Worm (Caenorhabditis elegans) whole organism, young adult: ENCODE data around the gene far-8.

ENCODE experiments used
- B0035.1 ChIP-seq: sonication (generic microtip); optimal IDR thresholded peaks from 2 replicates; lab custom pipeline; 2016; ENCODE audit warnings: missing genetic modification characterization, mild to moderate bottlenecking, missing compliant biosample characterization, missing genotype, missing genetic modification reagents
- B0336.3 ChIP-seq: fragments of 200-800 bp; sonication (Bioruptor generic); IDR thresholded peaks from 2 replicates; pipeline ENCODE4 v1.3.6; 2022; ENCODE audit warnings: missing genetic modification characterization, missing compliant biosample characterization
- F49E8.2 ChIP-seq: sonication (generic microtip); optimal IDR thresholded peaks from 3 replicates; lab custom pipeline; 2017; ENCODE audit warnings: missing genetic modification characterization, mild to moderate bottlenecking, missing compliant biosample characterization, antibody characterized with exemption, moderate library complexity; ENCODE audit not compliant: insufficient read depth
- K11D2.4 ChIP-seq: fragments of 200-800 bp; sonication (Bioruptor generic); IDR thresholded peaks from 2 replicates; pipeline ENCODE4 v1.3.6; 2022; ENCODE audit warnings: missing genetic modification reagents, missing genetic modification characterization, missing compliant biosample characterization
- T07F8.4 ChIP-seq: sonication (generic microtip); optimal IDR thresholded peaks from 2 replicates; lab custom pipeline; 2016; ENCODE audit warnings: mild to moderate bottlenecking, missing genetic modification characterization, moderate library complexity, missing compliant biosample characterization
- Y53F4B.3 ChIP-seq: fragments of 200-800 bp; sonication (Bioruptor generic); IDR thresholded peaks from 2 replicates; pipeline ENCODE4 v1.3.6; 2022; ENCODE audit warnings: missing genetic modification reagents, missing genetic modification characterization, missing compliant biosample characterization
- Y53G8AR.9 ChIP-seq: fragments of 200-800 bp; sonication (Bioruptor generic); conservative IDR thresholded peaks from 2 replicates; pipeline ENCODE4 v1.3.6; 2022; ENCODE audit warnings: missing genetic modification reagents, missing genetic modification characterization, missing compliant biosample characterization
- Y79H2A.3 ChIP-seq: fragments of 200-800 bp; sonication (Bioruptor generic); conservative IDR thresholded peaks from 2 replicates; pipeline ENCODE4 v1.3.6; 2022; ENCODE audit warnings: missing genetic modification reagents, missing genetic modification characterization, missing compliant biosample characterization
- Y95B8A.8 ChIP-seq: fragments of 200-800 bp; sonication (Bioruptor generic); IDR thresholded peaks from 2 replicates; pipeline ENCODE4 v1.3.6; 2022; ENCODE audit warnings: missing genetic modification reagents, missing genetic modification characterization, missing compliant biosample characterization
- ZK185.1 ChIP-seq: sonication (generic microtip); optimal IDR thresholded peaks from 2 replicates; lab custom pipeline; 2016; ENCODE audit warnings: mild to moderate bottlenecking, missing genetic modification characterization, missing compliant biosample characterization; ENCODE audit not compliant: poor library complexity, severe bottlenecking
- ama-1 ChIP-seq, 3 experiments: fragments of 150-350 bp in 1 of 3; sonication (generic microtip) in 2 of 3; optimal IDR thresholded peaks; 2 replicates each; lab custom pipeline; 2014 to 2018; ENCODE audit warnings: missing biosample characterization in 2 of 3, missing genetic modification characterization in 2 of 3, missing genetic modification reagents in 2 of 3
- athp-1 ChIP-seq: sonication (generic microtip); optimal IDR thresholded peaks from 2 replicates; lab custom pipeline; 2017; ENCODE audit warnings: mild to moderate bottlenecking, missing genetic modification characterization, missing compliant biosample characterization
- attf-5 ChIP-seq: fragments of 200-800 bp; sonication (Bioruptor generic); optimal IDR thresholded peaks from 2 replicates; lab custom pipeline; 2018; ENCODE audit warnings: mild to moderate bottlenecking, missing genetic modification characterization, missing compliant biosample characterization
- attf-6 ChIP-seq: fragments of 200-800 bp; sonication (Bioruptor generic); IDR thresholded peaks from 2 replicates; pipeline ENCODE4 v1.3.6; 2022; ENCODE audit warnings: missing genetic modification reagents, missing genetic modification characterization, missing compliant biosample characterization
- cebp-1 ChIP-seq, 2 experiments: fragments of 200-800 bp in 1 of 2; sonication (Bioruptor generic) in 1 of 2; sonication (generic microtip) in 1 of 2; IDR thresholded peaks in 1 of 2; optimal IDR thresholded peaks in 1 of 2; 2 replicates each; pipeline versions ENCODE4 v1.3.6 to Lab custom; 2017 to 2022; ENCODE audit warnings: missing compliant biosample characterization in 2 of 2, missing genetic modification characterization in 2 of 2, mild to moderate bottlenecking in 1 of 2, missing genetic modification reagents in 1 of 2, moderate library complexity in 1 of 2
- ceh-27 ChIP-seq: fragments of 200-800 bp; sonication (Bioruptor generic); optimal IDR thresholded peaks from 2 replicates; lab custom pipeline; 2018; ENCODE audit warnings: mild to moderate bottlenecking, missing genetic modification characterization, moderate library complexity, missing compliant biosample characterization
- ceh-58 ChIP-seq: fragments of 200-800 bp; sonication (Bioruptor generic); IDR thresholded peaks from 2 replicates; pipeline ENCODE4 v1.3.6; 2022; ENCODE audit warnings: missing genetic modification characterization, missing compliant biosample characterization
- ceh-79 ChIP-seq: sonication (generic microtip); optimal IDR thresholded peaks from 2 replicates; lab custom pipeline; 2017; ENCODE audit warnings: mild to moderate bottlenecking, missing genetic modification characterization, missing compliant biosample characterization
- ceh-91 ChIP-seq: fragments of 200-800 bp; sonication (Bioruptor generic); IDR thresholded peaks from 2 replicates; pipeline ENCODE4 v1.3.6; 2022; ENCODE audit warnings: missing genetic modification reagents, missing genetic modification characterization, missing compliant biosample characterization
- die-1 ChIP-seq: sonication (generic microtip); optimal IDR thresholded peaks from 2 replicates; lab custom pipeline; 2016; ENCODE audit warnings: missing genotype, mild to moderate bottlenecking, missing genetic modification characterization, missing compliant biosample characterization
- dox-1 ChIP-seq: fragments of 200-800 bp; sonication (Bioruptor generic); IDR thresholded peaks from 2 replicates; pipeline ENCODE4 v1.3.6; 2022; ENCODE audit warnings: missing genetic modification reagents, missing genetic modification characterization, missing compliant biosample characterization
- ekl-4 ChIP-seq: fragments of 200-800 bp; sonication (Bioruptor generic); IDR thresholded peaks from 2 replicates; pipeline ENCODE4 v1.3.6; 2022; ENCODE audit warnings: missing genetic modification reagents, missing genetic modification characterization, missing compliant biosample characterization
- fkh-3 ChIP-seq: sonication (generic microtip); optimal IDR thresholded peaks from 2 replicates; lab custom pipeline; 2016; ENCODE audit warnings: mild to moderate bottlenecking, missing genetic modification characterization, missing compliant biosample characterization
- hmg-20 ChIP-seq: fragments of 200-800 bp; sonication (Bioruptor generic); IDR thresholded peaks from 2 replicates; pipeline ENCODE4 v1.3.6; 2022; ENCODE audit warnings: missing genetic modification reagents, missing genetic modification characterization, missing compliant biosample characterization
- hrde-1 ChIP-seq: sonication (generic microtip); optimal IDR thresholded peaks from 2 replicates; lab custom pipeline; 2016; ENCODE audit warnings: missing genetic modification characterization, mild to moderate bottlenecking, missing compliant biosample characterization, moderate library complexity, missing genotype, missing genetic modification reagents, borderline replicate concordance
- let-526 ChIP-seq: fragments of 200-800 bp; sonication (Bioruptor generic); IDR thresholded peaks from 2 replicates; pipeline ENCODE4 v1.3.6; 2022; ENCODE audit warnings: missing genetic modification reagents, missing genetic modification characterization, missing compliant biosample characterization
- lin-26 ChIP-seq: fragments of 200-800 bp; sonication (Bioruptor generic); IDR thresholded peaks from 2 replicates; pipeline ENCODE4 v1.3.6; 2022; ENCODE audit warnings: missing genetic modification reagents, missing genetic modification characterization, missing compliant biosample characterization
- lin-54 ChIP-seq: fragments of 200-800 bp; sonication (Bioruptor generic); optimal IDR thresholded peaks from 2 replicates; lab custom pipeline; 2018; ENCODE audit warnings: mild to moderate bottlenecking, missing genetic modification characterization, missing compliant biosample characterization
- lsl-1 ChIP-seq: fragments of 200-800 bp; sonication (Bioruptor generic); optimal IDR thresholded peaks from 2 replicates; lab custom pipeline; 2018; ENCODE audit warnings: mild to moderate bottlenecking, missing genetic modification characterization, moderate library complexity, missing compliant biosample characterization
- madf-3 ChIP-seq: fragments of 200-800 bp; sonication (Bioruptor generic); IDR thresholded peaks from 2 replicates; pipeline ENCODE4 v1.3.6; 2022; ENCODE audit warnings: missing genetic modification reagents, missing genetic modification characterization, missing compliant biosample characterization
- madf-6 ChIP-seq: fragments of 200-800 bp; sonication (Bioruptor generic); IDR thresholded peaks from 2 replicates; pipeline ENCODE4 v1.3.6; 2022; ENCODE audit warnings: missing genetic modification reagents, missing genetic modification characterization, missing compliant biosample characterization
- nhr-179 ChIP-seq: sonication (generic microtip); optimal IDR thresholded peaks from 2 replicates; lab custom pipeline; 2016; ENCODE audit warnings: mild to moderate bottlenecking, missing genetic modification characterization, missing compliant biosample characterization
- pbrm-1 ChIP-seq: fragments of 200-800 bp; sonication (Bioruptor generic); IDR thresholded peaks from 2 replicates; pipeline ENCODE4 v1.3.6; 2022; ENCODE audit warnings: missing genetic modification reagents, missing genetic modification characterization, missing compliant biosample characterization
- pha-4 ChIP-seq: fragments of 150-350 bp; sonication (generic microtip); optimal IDR thresholded peaks from 2 replicates; lab custom pipeline; 2014; ENCODE audit warnings: missing biosample characterization, missing genetic modification reagents, missing genetic modification characterization
- rcor-1 ChIP-seq: fragments of 200-800 bp; sonication (Bioruptor generic); IDR thresholded peaks from 2 replicates; pipeline ENCODE4 v1.3.6; 2022; ENCODE audit warnings: missing genetic modification reagents, missing genetic modification characterization, missing compliant biosample characterization
- repo-1 ChIP-seq: sonication (generic microtip); optimal IDR thresholded peaks from 2 replicates; lab custom pipeline; 2017; ENCODE audit warnings: mild to moderate bottlenecking, missing genetic modification characterization, missing compliant biosample characterization
- snpc-1.1 ChIP-seq: sonication (generic microtip); optimal IDR thresholded peaks from 2 replicates; lab custom pipeline; 2017; ENCODE audit warnings: missing genetic modification characterization, mild to moderate bottlenecking, missing compliant biosample characterization, antibody characterized with exemption, moderate library complexity, missing genotype, missing genetic modification reagents; ENCODE audit not compliant: insufficient read depth
- snpc-3.4 ChIP-seq: sonication (generic microtip); optimal IDR thresholded peaks from 2 replicates; lab custom pipeline; 2017; ENCODE audit warnings: missing genetic modification characterization, mild to moderate bottlenecking, missing compliant biosample characterization, antibody characterized with exemption, moderate library complexity, missing genotype, missing genetic modification reagents
- somi-1 ChIP-seq: fragments of 200-800 bp; sonication (Bioruptor generic); optimal IDR thresholded peaks from 2 replicates; lab custom pipeline; 2018; ENCODE audit warnings: mild to moderate bottlenecking, missing genetic modification characterization, missing compliant biosample characterization
- tbp1 ChIP-seq: fragments of 200-800 bp; sonication (Bioruptor generic); optimal IDR thresholded peaks from 2 replicates; lab custom pipeline; 2018; ENCODE audit warnings: mild to moderate bottlenecking, missing genetic modification characterization, missing compliant biosample characterization
- tlf-1 ChIP-seq: fragments of 200-800 bp; sonication (Bioruptor generic); optimal IDR thresholded peaks from 2 replicates; lab custom pipeline; 2018; ENCODE audit warnings: mild to moderate bottlenecking, missing genetic modification characterization, missing compliant biosample characterization
- unc-62 ChIP-seq: fragments of 150-350 bp; optimal IDR thresholded peaks from 2 replicates; lab custom pipeline; 2014; ENCODE audit warnings: missing biosample characterization, missing genetic modification reagents, missing genetic modification characterization
- xnd-1 ChIP-seq: sonication (generic microtip); optimal IDR thresholded peaks from 2 replicates; lab custom pipeline; 2016; ENCODE audit warnings: missing genotype, missing genetic modification reagents, missing genetic modification characterization, missing compliant biosample characterization
- ztf-26 ChIP-seq: sonication (generic microtip); optimal IDR thresholded peaks from 2 replicates; lab custom pipeline; 2017; ENCODE audit warnings: missing genetic modification characterization, missing compliant biosample characterization

The far-8 gene

DNA sequence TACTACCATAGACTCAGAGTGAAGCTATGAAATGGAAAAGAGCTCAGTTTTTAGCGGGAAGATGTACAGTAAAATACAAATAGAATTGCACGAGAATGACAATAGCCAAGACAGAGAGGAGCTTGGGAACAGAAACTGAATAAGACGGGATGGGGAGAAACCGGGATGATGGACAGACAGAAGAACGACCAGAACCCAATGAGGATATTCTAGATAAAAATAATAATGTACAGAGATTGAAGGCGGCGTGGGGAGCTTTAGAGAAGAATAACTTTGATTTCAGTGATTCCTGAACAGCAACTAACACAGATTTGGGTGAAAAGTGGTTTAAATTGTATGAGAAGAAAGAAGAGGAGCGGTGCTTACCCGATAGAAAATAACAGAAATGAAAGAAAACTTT lies 38.7 kb downstream of the far-8 start:
- no peak for TF ChIP-seq ama-1 (optimal IDR thresholded peaks at IDR 0.05; lab: Kevin White, UChicago)
- peak in 1 of 2 experiments; percentile 66 for TF ChIP-seq ama-1 (GFP tag; optimal IDR thresholded peaks at IDR 0.05; lab: Kevin White, UChicago)
- TF ChIP-seq somi-1 (GFP tag; lab: Kevin White, UChicago) = no peak
- TF ChIP-seq T07F8.4 (tag; lab: Kevin White, UChicago) = no peak
- 0 out of 2 replicates have a peak, but pooled peaks have one; percentile 14 for TF ChIP-seq Y53F4B.3 (GFP tag; lab: Robert Waterston, UW)
- TF ChIP-seq snpc-3.4 (tag; lab: Kevin White, UChicago) = peak; percentile 39
- TF ChIP-seq cebp-1 (GFP tag; IDR thresholded peaks at IDR 0.05; lab: Robert Waterston, UW) = no peak
- peak; percentile 19 for TF ChIP-seq cebp-1 (tag; optimal IDR thresholded peaks at IDR 0.05; lab: Kevin White, UChicago)
- TF ChIP-seq tlf-1 (GFP tag; lab: Kevin White, UChicago) = no peak
- TF ChIP-seq die-1 (tag; lab: Kevin White, UChicago) = peak; percentile 5
- TF ChIP-seq Y95B8A.8 = peak; percentile 69; the same call in 1 of the 2 replicates
- TF ChIP-seq Y79H2A.3 = no peak
- peak; percentile 33 for TF ChIP-seq lsl-1 (GFP tag; lab: Kevin White, UChicago)
- TF ChIP-seq pbrm-1 = peak; percentile 29; the same call in 1 of the 2 replicates
- no peak for TF ChIP-seq nhr-179 (tag; lab: Kevin White, UChicago)
- TF ChIP-seq dox-1 (GFP tag; lab: Robert Waterston, UW) = peak; percentile 19; the same call in 1 of the 2 replicates
- TF ChIP-seq madf-6 (GFP tag; lab: Robert Waterston, UW) = no peak
- 0 out of 2 replicates have a peak, but pooled peaks have one; percentile 9 for TF ChIP-seq attf-6 (GFP tag; lab: Robert Waterston, UW)
- peak; percentile 78 for TF ChIP-seq athp-1 (tag; lab: Kevin White, UChicago)
- TF ChIP-seq ztf-26 (tag; lab: Kevin White, UChicago) = no peak
- peak; percentile 52 for TF ChIP-seq ekl-4
- no peak for TF ChIP-seq ceh-27 (GFP tag; lab: Kevin White, UChicago)
- TF ChIP-seq ceh-91 (GFP tag; lab: Robert Waterston, UW) = no peak
- TF ChIP-seq hmg-20 = no peak
- TF ChIP-seq madf-3 (GFP tag; lab: Robert Waterston, UW) = peak; percentile 76; the same call in 1 of the 2 replicates
- peak; percentile 16 for TF ChIP-seq ZK185.1 (tag; lab: Kevin White, UChicago)
- TF ChIP-seq snpc-1.1 (tag; lab: Kevin White, UChicago) = peak; percentile 10
- TF ChIP-seq hrde-1 = peak; percentile 25
- 0 out of 2 replicates have a peak, but pooled peaks have one; percentile 43 for TF ChIP-seq Y53G8AR.9
- no peak; the same call in 1 of the 2 replicates for TF ChIP-seq rcor-1
- TF ChIP-seq attf-5 = no peak
- no peak for TF ChIP-seq unc-62 (GFP tag; lab: Kevin White, UChicago)
- TF ChIP-seq tbp1 (GFP tag; lab: Kevin White, UChicago) = peak; percentile 15
- TF ChIP-seq repo-1 = no peak
- TF ChIP-seq fkh-3 = no peak
- TF ChIP-seq F49E8.2 (tag; lab: Kevin White, UChicago) = peak; percentile 86
- TF ChIP-seq pha-4 (tag; lab: Kevin White, UChicago) = no peak
- no peak for TF ChIP-seq xnd-1 (tag; lab: Kevin White, UChicago)
- TF ChIP-seq ceh-79 (tag; lab: Kevin White, UChicago) = no peak
- no peak for TF ChIP-seq let-526 (GFP tag; lab: Robert Waterston, UW)
- peak; percentile 70 for TF ChIP-seq B0336.3 (GFP tag; lab: Robert Waterston, UW)
- no peak for TF ChIP-seq B0035.1
- TF ChIP-seq K11D2.4 (GFP tag; lab: Robert Waterston, UW) = no peak
- peak; percentile 22 for TF ChIP-seq lin-54 (GFP tag; lab: Kevin White, UChicago)
- TF ChIP-seq ceh-58 = 0 out of 2 replicates have a peak, but pooled peaks have one; percentile 15
- TF ChIP-seq lin-26 (GFP tag; lab: Robert Waterston, UW) = peak; percentile 54
